Worm (Caenorhabditis elegans): Measurements from ENCODE around the gene M03A8.3.

Gene M03A8.3

DNA sequence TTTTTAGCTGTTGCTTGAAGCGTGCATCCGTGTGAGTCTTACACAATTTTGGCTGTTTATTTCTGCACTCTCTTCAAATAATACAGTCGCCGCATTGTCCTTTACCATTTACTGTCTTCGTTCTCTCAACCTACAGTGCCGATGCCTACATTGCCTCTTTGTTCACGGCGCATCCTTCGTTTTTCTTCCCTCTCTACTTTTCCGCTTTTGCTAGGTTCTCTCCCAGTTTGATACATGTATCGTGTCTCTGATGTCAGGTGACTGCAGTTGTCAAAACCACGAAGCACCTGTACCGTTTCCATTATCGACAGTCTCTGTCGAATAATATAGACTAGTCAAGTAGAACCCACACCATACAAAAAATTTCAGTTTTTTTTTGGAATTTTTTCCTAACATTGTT, 8.8 kb downstream of the M03A8.3 start (continued):
- peak; percentile 15 for TF ChIP-seq ZK185.1 (tag; optimal IDR thresholded peaks at IDR 0.05; ENCODE audit: poor library complexity, severe bottlenecking)
- TF ChIP-seq hlh-26 (GFP tag; conservative IDR thresholded peaks at IDR 0.05) = no peak
- TF ChIP-seq ztf-28 (GFP tag; IDR thresholded peaks at IDR 0.05) = no peak
- no peak for TF ChIP-seq Y79H2A.3 (GFP tag; conservative IDR thresholded peaks at IDR 0.05)
- TF ChIP-seq snpc-1.3 (tag; optimal IDR thresholded peaks at IDR 0.05; ENCODE audit: insufficient read depth) = no peak
- TF ChIP-seq F33H1.4 (GFP tag; IDR thresholded peaks at IDR 0.05) = no peak
- peak; percentile 66 for TF ChIP-seq let-607 (tag; optimal IDR thresholded peaks at IDR 0.05)
- TF ChIP-seq unc-130 (GFP tag; optimal IDR thresholded peaks at IDR 0.05) = no peak
- TF ChIP-seq atf-7 (tag; optimal IDR thresholded peaks at IDR 0.05) = peak; percentile 11
- peak; percentile 89 for TF ChIP-seq nhr-80 (tag; optimal IDR thresholded peaks at IDR 0.05)
- no peak for TF ChIP-seq F55B11.4 (tag; optimal IDR thresholded peaks at IDR 0.05; ENCODE audit: borderline replicate concordance, insufficient read depth)
- TF ChIP-seq repo-1 (tag; optimal IDR thresholded peaks at IDR 0.05) = no peak
- TF ChIP-seq xnd-1 (tag; optimal IDR thresholded peaks at IDR 0.05) = no peak
- TF ChIP-seq F52B5.7 (tag; optimal IDR thresholded peaks at IDR 0.05) = no peak
- TF ChIP-seq pbrm-1 (GFP tag; IDR thresholded peaks at IDR 0.05) = no peak
- TF ChIP-seq efl-1 (GFP tag; optimal IDR thresholded peaks at IDR 0.05) = no peak
- TF ChIP-seq B0336.3 (GFP tag; IDR thresholded peaks at IDR 0.05) = peak; percentile 42; the same call in 1 of the 2 replicates
- TF ChIP-seq D2030.7 (GFP tag; IDR thresholded peaks at IDR 0.05) = no peak
- TF ChIP-seq zim-3 (tag; optimal IDR thresholded peaks at IDR 0.05) = no peak
- peak; percentile 7 for TF ChIP-seq ets-4 (GFP tag; optimal IDR thresholded peaks at IDR 0.05)
- no peak for TF ChIP-seq madf-8 (GFP tag; conservative IDR thresholded peaks at IDR 0.05)
- no peak for TF ChIP-seq aptf-2 (GFP tag; conservative IDR thresholded peaks at IDR 0.05)
- TF ChIP-seq hmg-1.2 (GFP tag; IDR thresholded peaks at IDR 0.05) = peak; percentile 31; the same call in 1 of the 2 replicates
- no peak for TF ChIP-seq rec-8 (tag; optimal IDR thresholded peaks at IDR 0.05)
- no peak for TF ChIP-seq lin-35 (GFP tag; optimal IDR thresholded peaks at IDR 0.05)
- TF ChIP-seq Y53F4B.3 (GFP tag; IDR thresholded peaks at IDR 0.05) = no peak
- TF ChIP-seq him-1 (tag; optimal IDR thresholded peaks at IDR 0.05) = no peak
- no peak for TF ChIP-seq F49E8.2 (tag; optimal IDR thresholded peaks at IDR 0.05; ENCODE audit: insufficient read depth)
- TF ChIP-seq zfh-2 (GFP tag; conservative IDR thresholded peaks at IDR 0.05) = no peak
- TF ChIP-seq F10E7.11 (tag; optimal IDR thresholded peaks at IDR 0.05) = no peak
- no peak for TF ChIP-seq B0019.2 (GFP tag; conservative IDR thresholded peaks at IDR 0.05)
- no peak for TF ChIP-seq ztf-22 (GFP tag; optimal IDR thresholded peaks at IDR 0.05)
- TF ChIP-seq cebp-2 (GFP tag; IDR thresholded peaks at IDR 0.05) = no peak
- TF ChIP-seq bed-2 (GFP tag; IDR thresholded peaks at IDR 0.05) = no peak
- peak; percentile 55 for TF ChIP-seq dox-1 (GFP tag; IDR thresholded peaks at IDR 0.05)
- TF ChIP-seq cebp-1 (GFP tag; IDR thresholded peaks at IDR 0.05) = no peak
- TF ChIP-seq cebp-1 (tag; optimal IDR thresholded peaks at IDR 0.05) = peak; percentile 54
- TF ChIP-seq egl-44 (GFP tag; IDR thresholded peaks at IDR 0.05) = no peak
- no peak for TF ChIP-seq nhr-120 (GFP tag; IDR thresholded peaks at IDR 0.05)
- no peak for TF ChIP-seq attf-3 (GFP tag; conservative IDR thresholded peaks at IDR 0.05)
- no peak for TF ChIP-seq F39B2.1 (GFP tag; IDR thresholded peaks at IDR 0.05)
- no peak for TF ChIP-seq nfya-1 (tag; optimal IDR thresholded peaks at IDR 0.05; ENCODE audit: borderline replicate concordance, insufficient read depth)
- no peak for TF ChIP-seq B0261.1 (tag; optimal IDR thresholded peaks at IDR 0.05)
- TF ChIP-seq nfya-2 (GFP tag; IDR thresholded peaks at IDR 0.05) = no peak
- no peak for TF ChIP-seq let-526 (GFP tag; IDR thresholded peaks at IDR 0.05)
